Worm (Caenorhabditis elegans): ENCODE results near the gene C50D2.2.

DNA sequence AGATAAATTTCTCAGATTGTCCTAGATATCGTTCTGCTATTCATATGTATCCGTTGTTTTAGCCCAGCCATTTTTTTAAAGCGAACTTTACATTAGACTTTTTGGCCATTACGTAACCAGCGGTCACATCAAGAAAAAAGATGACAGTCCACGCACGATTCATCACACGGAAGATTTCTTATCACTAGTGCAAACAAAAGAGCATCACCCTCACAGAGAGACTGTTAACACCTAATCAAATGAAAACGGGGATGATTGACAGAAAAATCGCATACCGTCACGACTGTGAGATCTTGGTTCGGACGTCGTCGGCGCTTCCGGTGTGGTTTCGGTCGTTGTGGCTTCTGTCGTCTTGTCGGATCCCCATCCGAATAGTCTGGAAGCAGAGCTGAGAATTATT lies 32.3 kb upstream of the C50D2.2 start:
- no peak for TF ChIP-seq ama-1 (optimal IDR thresholded peaks at IDR 0.05)
- TF ChIP-seq nhr-12 (tag; optimal IDR thresholded peaks at IDR 0.05) = no peak
- no peak for TF ChIP-seq nhr-19 (GFP tag; conservative IDR thresholded peaks at IDR 0.05)
- TF ChIP-seq lin-13 (GFP tag; optimal IDR thresholded peaks at IDR 0.05) = no peak
- TF ChIP-seq alr-1 (tag; optimal IDR thresholded peaks at IDR 0.05; ENCODE audit: borderline replicate concordance) = no peak
- TF ChIP-seq nhr-76 (tag; optimal IDR thresholded peaks at IDR 0.05) = no peak
- TF ChIP-seq vab-15 (tag; optimal IDR thresholded peaks at IDR 0.05) = no peak
- no peak for TF ChIP-seq aly-2 (tag; optimal IDR thresholded peaks at IDR 0.05)

All from whole organism, L1 larva.